Worm (Caenorhabditis elegans): ENCODE results near the gene Y38E10A.14.

DNA sequence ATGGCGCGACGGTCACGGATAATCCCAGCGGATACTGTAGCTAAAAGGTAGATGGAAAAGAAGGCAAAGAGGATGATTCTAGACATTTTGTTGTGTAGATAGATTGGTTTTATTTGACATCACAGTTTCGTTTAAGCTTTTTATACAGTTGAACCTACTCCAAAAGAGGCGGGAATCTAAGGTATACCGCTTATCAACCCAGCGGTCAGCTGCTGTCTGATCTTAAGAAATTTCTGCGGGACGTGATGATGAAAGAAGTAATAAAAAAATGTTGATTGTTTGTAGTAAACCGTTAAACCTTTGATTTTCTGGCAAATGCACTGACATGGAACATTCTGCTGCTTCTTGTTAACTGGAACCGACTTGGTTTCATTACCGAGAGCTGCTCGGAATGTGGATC, 8.3 kb downstream of the Y38E10A.14 start, which contains the start of gene nspe-6:
- TF ChIP-seq aha-1 (tag; optimal IDR thresholded peaks at IDR 0.05) (no peak), alr-1 (tag; optimal IDR thresholded peaks at IDR 0.05; ENCODE audit: borderline replicate concordance) (no peak), nhr-85 (tag) (peak; percentile 47), aly-2 (tag; optimal IDR thresholded peaks at IDR 0.05) (no peak), lin-39 (tag; optimal IDR thresholded peaks at IDR 0.05) (no peak), pqm-1 (tag; optimal IDR thresholded peaks at IDR 0.05) (no peak), mep-1 (tag; optimal IDR thresholded peaks at IDR 0.05) (no peak), unc-62 (GFP tag; optimal IDR thresholded peaks at IDR 0.05) (no peak), nhr-11 (tag; optimal IDR thresholded peaks at IDR 0.05) (no peak), lin-14 (GFP tag; optimal IDR thresholded peaks at IDR 0.05) (no peak)

All from whole organism, L1 larva.